Worm (Caenorhabditis elegans) whole organism, L4/young adult: ENCODE data around the gene fubl-1.
A peak's percentile ranks its signal among the peaks of the same experiment; 100 is the strongest.

ENCODE experiments used
- W03F9.2 ChIP-seq: fragments of 150-350 bp; optimal IDR thresholded peaks from 2 replicates; lab custom pipeline; 2014; ENCODE audit warnings: missing biosample characterization, missing genetic modification characterization
- dao-5 ChIP-seq: sonication (generic microtip); optimal IDR thresholded peaks from 2 replicates; lab custom pipeline; 2016; ENCODE audit warnings: missing genotype, missing genetic modification characterization, moderate library complexity, missing compliant biosample characterization
- him-1 ChIP-seq: sonication (generic microtip); optimal IDR thresholded peaks from 2 replicates; lab custom pipeline; 2016; ENCODE audit warnings: missing genotype, missing genetic modification reagents, missing genetic modification characterization, missing compliant biosample characterization

Gene fubl-1

ce11 chrV:10212027-10212426 lies 26.6 kb downstream of the fubl-1 start, which contains the start of gene zhit-3:
TSS of gene zhit-3 (minus strand) at chrV:10212127.
- TF ChIP-seq dao-5 (tag; lab: Kevin White, UChicago) = no peak

ce11 chrV:10210244-10210643 lies 28.4 kb downstream of the fubl-1 start, which contains the start of gene tftc-3:
TSS of gene tftc-3 (minus strand) at chrV:10210344.
- TF ChIP-seq W03F9.2 = no peak
- TF ChIP-seq him-1 (tag; lab: Kevin White, UChicago) = no peak
- no peak for TF ChIP-seq dao-5 (tag; lab: Kevin White, UChicago)

- no peak for TF ChIP-seq him-1 (tag; lab: Kevin White, UChicago)
- TF ChIP-seq W03F9.2 = no peak
- no peak for TF ChIP-seq dao-5 (tag; lab: Kevin White, UChicago)
Observed at ce11 chrV:10206502-10206901, 32.2 kb downstream of the fubl-1 start, which contains the start of gene rpc-25. TSS of gene rpc-25 (minus strand) at chrV:10206602.

ce11 chrV:10205483-10205882 lies 33.2 kb downstream of the fubl-1 start, which contains the start of gene ZK856.16:
TSS of gene ZK856.16 (minus strand) at chrV:10205583.
- TF ChIP-seq dao-5 (tag; lab: Kevin White, UChicago) (no peak), him-1 (tag; lab: Kevin White, UChicago) (no peak), W03F9.2 (no peak)

ce11 chrV:10204863-10205338 lies 33.8 kb downstream of the fubl-1 start, which contains the start of the genes ZK856.19 and ZK856.11:
TSS of gene ZK856.19 (minus strand) at chrV:10204913.
TSS of gene ZK856.11 (minus strand) at chrV:10204938.
- TF ChIP-seq dao-5 (tag; lab: Kevin White, UChicago) = no peak
- peak; percentile 58 for TF ChIP-seq W03F9.2
- no peak for TF ChIP-seq him-1 (tag; lab: Kevin White, UChicago)

ce11 chrV:10203435-10204009 lies 35.1 kb downstream of the fubl-1 start, which contains the start of gene chpf-1:
TSS of gene chpf-1 (minus strand) at chrV:10203485.
- TF ChIP-seq dao-5 (tag; lab: Kevin White, UChicago) = no peak
- TF ChIP-seq W03F9.2 = no peak
- TF ChIP-seq him-1 (tag; lab: Kevin White, UChicago) = no peak

- no peak for TF ChIP-seq W03F9.2
- no peak for TF ChIP-seq dao-5 (tag; lab: Kevin White, UChicago)
- no peak for TF ChIP-seq him-1 (tag; lab: Kevin White, UChicago)
Observed at ce11 chrV:10202340-10202739, 36.3 kb downstream of the fubl-1 start.

ce11 chrV:10201913-10202312 lies 36.8 kb downstream of the fubl-1 start, which contains the start of gene ZK856.7:
TSS of gene ZK856.7 (plus strand) at chrV:10202098.
- TF ChIP-seq W03F9.2 (no peak), him-1 (tag; lab: Kevin White, UChicago) (no peak)

ce11 chrV:10198386-10198785 lies 40.3 kb downstream of the fubl-1 start, which contains the start of gene ZK856.6:
TSS of gene ZK856.6 (plus strand) at chrV:10198686.
- TF ChIP-seq W03F9.2 (no peak), him-1 (tag; lab: Kevin White, UChicago) (no peak), dao-5 (tag; lab: Kevin White, UChicago) (no peak)

- TF ChIP-seq dao-5 (tag; lab: Kevin White, UChicago) = no peak
- TF ChIP-seq W03F9.2 = no peak
- TF ChIP-seq him-1 (tag; lab: Kevin White, UChicago) = no peak
Observed at ce11 chrV:10191242-10191641, 47.4 kb downstream of the fubl-1 start.

- no peak for TF ChIP-seq him-1 (tag; lab: Kevin White, UChicago)
- no peak for TF ChIP-seq W03F9.2
Observed at ce11 chrV:10190081-10190556, 48.5 kb downstream of the fubl-1 start, which contains the start of gene ZK856.5. TSS of gene ZK856.5 (minus strand) at chrV:10190131.
